Worm (Caenorhabditis elegans): ENCODE measurements around the gene uev-2.

Gene uev-2

ce11 chrIII:5601999-5602398 is 19.1 kb downstream of the uev-2 start:
- TF ChIP-seq ceh-90 (tag; optimal IDR thresholded peaks at IDR 0.05) (peak; percentile 7), C16A3.4 (tag; optimal IDR thresholded peaks at IDR 0.05) (peak; percentile 73), nhr-47 (tag; optimal IDR thresholded peaks at IDR 0.05) (peak; percentile 81), nhr-19 (GFP tag; conservative IDR thresholded peaks at IDR 0.05) (peak; percentile 82), lir-3 (tag; optimal IDR thresholded peaks at IDR 0.05; ENCODE audit: poor library complexity) (peak; percentile 64), ceh-88 (GFP tag; IDR thresholded peaks at IDR 0.05) (peak; percentile 39; the same call in 1 of the 2 replicates), nhr-77 (tag; optimal IDR thresholded peaks at IDR 0.05) (peak; percentile 77), hlh-17 (GFP tag; optimal IDR thresholded peaks at IDR 0.05; ENCODE audit: borderline replicate concordance) (no peak), fkh-4 (tag; optimal IDR thresholded peaks at IDR 0.05; ENCODE audit: borderline replicate concordance) (no peak), mep-1 (tag; optimal IDR thresholded peaks at IDR 0.05) (peak; percentile 81), lin-14 (GFP tag; optimal IDR thresholded peaks at IDR 0.05) (peak; percentile 66), zip-4 (GFP tag; optimal IDR thresholded peaks at IDR 0.05) (peak; percentile 17), nhr-71 (tag; optimal IDR thresholded peaks at IDR 0.05) (peak; percentile 83), egl-27 (tag; optimal IDR thresholded peaks at IDR 0.05) (no peak), ztf-11 (tag; optimal IDR thresholded peaks at IDR 0.05) (peak in 1 of 2 experiments; percentile 38), unc-30 (tag; optimal IDR thresholded peaks at IDR 0.05) (no peak), nhr-84 (tag; optimal IDR thresholded peaks at IDR 0.05) (no peak), efl-1 (optimal IDR thresholded peaks at IDR 0.05) (peak; percentile 67 to 71), efl-1 (GFP tag; optimal IDR thresholded peaks at IDR 0.05 in 1 of 2) (peak; percentile 52 to 97), lsy-2 (tag; optimal IDR thresholded peaks at IDR 0.05) (peak; percentile 55 to 70), lin-15B (tag; optimal IDR thresholded peaks at IDR 0.05) (peak; percentile 34), nhr-76 (tag; optimal IDR thresholded peaks at IDR 0.05) (peak; percentile 44), tlp-1 (tag; optimal IDR thresholded peaks at IDR 0.05) (no peak), ceh-82 (tag; optimal IDR thresholded peaks at IDR 0.05) (peak; percentile 50 to 62 (median 58)), snpc-4 (tag; optimal IDR thresholded peaks at IDR 0.05) (peak; percentile 54), skn-1 (tag; optimal IDR thresholded peaks at IDR 0.05) (peak; percentile 58), alr-1 (tag; optimal IDR thresholded peaks at IDR 0.05; ENCODE audit: borderline replicate concordance) (no peak), snu-23 (GFP tag; optimal IDR thresholded peaks at IDR 0.05) (peak; percentile 88), nhr-20 (tag; optimal IDR thresholded peaks at IDR 0.05) (peak; percentile 82), C04F5.9 (tag; optimal IDR thresholded peaks at IDR 0.05) (peak; percentile 25), isw-1 (GFP tag; IDR thresholded peaks at IDR 0.05) (no peak), elt-2 (tag; optimal IDR thresholded peaks at IDR 0.05) (peak; percentile 43), unc-130 (tag; optimal IDR thresholded peaks at IDR 0.05) (peak; percentile 5), irx-1 (tag; optimal IDR thresholded peaks at IDR 0.05) (peak; percentile 62), pqm-1 (tag; optimal IDR thresholded peaks at IDR 0.05) (no peak), rnt-1 (tag; optimal IDR thresholded peaks at IDR 0.05) (peak; percentile 88), lin-13 (GFP tag; optimal IDR thresholded peaks at IDR 0.05) (peak; percentile 48), efl-3 (GFP tag; optimal IDR thresholded peaks at IDR 0.05) (no peak), unc-62 (GFP tag; optimal IDR thresholded peaks at IDR 0.05) (no peak), sup-37 (GFP tag; optimal IDR thresholded peaks at IDR 0.05) (peak; percentile 43), lin-35 (GFP tag; optimal IDR thresholded peaks at IDR 0.05) (peak; percentile 67 to 87), sptf-1 (tag; optimal IDR thresholded peaks at IDR 0.05) (no peak), lin-39 (tag; optimal IDR thresholded peaks at IDR 0.05) (peak; percentile 12), ceh-8 (GFP tag; optimal IDR thresholded peaks at IDR 0.05) (peak; percentile 43), mdl-1 (tag; optimal IDR thresholded peaks at IDR 0.05) (peak in 1 of 2 experiments; percentile 76), nhr-85 (tag) (peak; percentile 74), elt-3 (tag; optimal IDR thresholded peaks at IDR 0.05) (peak in 2 of 6 experiments; percentile 24 to 58), mab-9 (GFP tag; IDR thresholded peaks at IDR 0.05) (0 out of 2 replicates have a peak, but pooled peaks have one; percentile 20), fos-1 (tag; optimal IDR thresholded peaks at IDR 0.05) (peak; percentile 16), grh-1 (GFP tag; IDR thresholded peaks at IDR 0.05) (peak; percentile 33; the same call in 1 of the 2 replicates), F16B12.6 (tag; optimal IDR thresholded peaks at IDR 0.05) (peak; percentile 15), xbp-1 (tag; optimal IDR thresholded peaks at IDR 0.05) (peak; percentile 57)
